Worm (Caenorhabditis elegans): ENCODE data around the gene cyp-37B1.

cyp-37B1 gene

ce11 chrV:16271121-16271520, 6.8 kb upstream of the cyp-37B1 start, which contains the start of gene T13F3.6:
T13F3.6 (minus strand) TSS chrV:16271221.
- no peak for TF ChIP-seq unc-62 (GFP tag; optimal IDR thresholded peaks at IDR 0.05)

DNA sequence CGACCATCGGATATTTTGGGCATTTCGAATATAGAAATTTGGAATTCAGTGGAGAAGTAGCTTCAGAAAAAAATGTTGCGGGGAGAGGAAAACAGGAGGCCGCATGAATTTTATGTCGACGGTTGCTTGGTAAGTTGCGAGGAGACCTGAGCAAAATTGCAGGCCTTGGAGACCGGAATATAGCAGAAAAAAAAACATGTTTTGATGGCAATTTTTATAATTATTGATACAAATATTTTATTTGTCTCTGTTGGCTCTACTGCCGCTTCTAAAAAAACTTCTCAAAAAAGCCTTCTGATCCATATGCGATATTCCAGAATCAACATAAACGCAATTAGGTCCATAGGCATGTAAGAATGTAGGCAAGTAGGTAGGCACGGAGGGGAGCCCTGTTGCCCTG, 2.6 kb upstream of the cyp-37B1 start, which contains the start of gene pacl-1:
Gene pacl-1 (minus strand): TSS at position 101 of the 400 bp plus-strand sequence.
- no peak for TF ChIP-seq unc-62 (GFP tag; optimal IDR thresholded peaks at IDR 0.05)

ce11 chrV:16282147-16282546, 4.2 kb downstream of the cyp-37B1 start, which contains the start of gene F28G4.2:
F28G4.2 (minus strand) TSS chrV:16282321.
- TF ChIP-seq unc-62 (GFP tag; optimal IDR thresholded peaks at IDR 0.05), result no peak

DNA sequence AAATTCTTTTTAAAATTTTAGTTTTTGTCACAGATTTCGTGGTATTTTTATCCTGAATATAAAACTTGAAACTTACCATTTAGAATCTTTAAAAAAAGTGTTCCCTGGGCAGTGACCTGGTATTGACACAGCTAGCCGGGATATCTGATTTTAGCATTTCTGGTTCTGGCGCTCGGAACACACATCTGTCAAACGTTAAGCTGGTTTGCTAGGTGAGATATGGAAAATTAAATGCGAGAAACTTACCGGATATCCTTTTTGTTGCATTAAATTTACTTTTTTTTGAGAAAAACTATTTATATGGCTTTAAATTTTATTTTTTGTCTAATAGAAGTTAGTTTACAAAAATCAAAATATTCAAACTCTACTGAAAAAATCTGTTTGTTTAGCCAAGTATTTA, 7.9 kb downstream of the cyp-37B1 start, which contains the start of gene F28G4.4:
Gene F28G4.4 (minus strand): TSS at position 101 of the 400 bp plus-strand sequence.
- no peak for TF ChIP-seq unc-62 (GFP tag; optimal IDR thresholded peaks at IDR 0.05)

- TF ChIP-seq unc-62 (GFP tag; optimal IDR thresholded peaks at IDR 0.05), result no peak
These were observed 9.7 kb downstream of the cyp-37B1 start, which contains the start of gene F28G4.3 for ce11 chrV:16287619-16288018. F28G4.3 (minus strand) TSS chrV:16287719.

DNA sequence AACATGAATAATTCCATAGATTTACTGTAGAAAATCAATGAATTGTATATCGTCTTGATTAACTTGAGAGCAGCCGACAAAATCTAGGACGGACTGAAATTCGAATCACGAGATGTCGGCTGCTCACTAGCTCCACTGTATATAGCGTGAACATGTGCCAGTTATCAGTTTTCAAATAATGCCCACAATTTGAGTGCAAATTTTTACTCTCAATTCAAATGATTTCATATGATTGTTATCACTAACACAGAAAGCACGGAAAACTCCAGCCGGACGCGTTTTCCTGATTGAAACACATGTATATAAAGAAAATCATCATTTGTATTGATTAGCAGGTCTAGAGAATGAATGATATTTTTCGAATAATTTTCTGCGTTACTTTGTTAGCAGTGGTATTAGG, 14.5 kb downstream of the cyp-37B1 start, which contains the start of gene oac-5:
Gene oac-5 (plus strand): TSS at position 301 of the 400 bp plus-strand sequence.
- no peak for TF ChIP-seq unc-62 (GFP tag; optimal IDR thresholded peaks at IDR 0.05)

ce11 chrV:16297070-16297469, 19.2 kb downstream of the cyp-37B1 start, which contains the start of gene srbc-83:
srbc-83 (plus strand) TSS chrV:16297370.
- no peak for TF ChIP-seq unc-62 (GFP tag; optimal IDR thresholded peaks at IDR 0.05)

DNA sequence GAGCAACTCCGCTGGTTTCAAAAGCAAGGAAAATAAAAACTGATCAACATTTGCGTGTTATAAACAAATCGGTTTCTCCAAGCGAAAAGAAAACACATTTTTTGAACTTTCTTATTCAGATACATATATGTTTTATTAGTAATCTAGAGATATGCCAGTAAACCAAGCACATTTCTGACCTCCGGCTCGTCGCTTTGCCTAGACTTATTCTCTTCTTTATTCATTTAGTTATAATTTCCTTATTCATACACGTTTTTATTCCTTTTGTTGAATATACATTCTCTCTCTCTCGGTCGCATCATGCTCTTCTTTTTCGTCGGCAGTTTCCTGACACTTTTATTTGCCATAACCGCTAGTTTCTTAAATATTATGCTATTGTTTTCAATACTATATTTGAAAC, 20.8 kb downstream of the cyp-37B1 start, which contains the start of gene srbc-84:
Gene srbc-84 (plus strand): TSS at position 301 of the 400 bp plus-strand sequence.
- TF ChIP-seq unc-62 (GFP tag; optimal IDR thresholded peaks at IDR 0.05), result no peak

- TF ChIP-seq unc-62 (GFP tag; optimal IDR thresholded peaks at IDR 0.05), result no peak
These were observed 21.9 kb downstream of the cyp-37B1 start for ce11 chrV:16299834-16300233.

ce11 chrV:16300276-16300675, 22.4 kb downstream of the cyp-37B1 start, which contains the start of gene srbc-82:
srbc-82 (plus strand) TSS chrV:16300576.
- TF ChIP-seq unc-62 (GFP tag; optimal IDR thresholded peaks at IDR 0.05), result no peak

DNA sequence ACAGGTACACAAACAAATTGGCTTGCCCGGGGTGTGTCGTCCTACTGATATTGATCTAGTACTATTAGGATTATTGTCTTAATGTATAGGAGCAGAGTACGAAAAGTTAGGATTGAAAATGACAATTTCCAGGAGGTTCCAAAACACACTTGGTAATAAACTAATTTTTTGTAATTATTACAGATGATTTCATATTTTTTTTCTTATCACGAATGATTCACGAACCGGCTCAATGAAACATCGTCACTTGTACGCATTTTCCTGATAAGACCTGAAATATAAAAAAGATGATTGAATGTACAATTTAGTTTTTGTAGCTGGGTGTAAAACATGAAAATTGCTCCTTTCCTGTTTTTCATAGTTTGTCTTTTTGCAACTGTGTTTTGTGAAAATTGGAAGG, 24.5 kb downstream of the cyp-37B1 start, which contains the start of the genes C31A11.13 and oac-6:
Gene C31A11.13 (minus strand): TSS at position 113 of the 400 bp plus-strand sequence.
Gene oac-6 (plus strand): TSS at position 279 of the 400 bp plus-strand sequence.
- no peak for TF ChIP-seq unc-62 (GFP tag; optimal IDR thresholded peaks at IDR 0.05)

DNA sequence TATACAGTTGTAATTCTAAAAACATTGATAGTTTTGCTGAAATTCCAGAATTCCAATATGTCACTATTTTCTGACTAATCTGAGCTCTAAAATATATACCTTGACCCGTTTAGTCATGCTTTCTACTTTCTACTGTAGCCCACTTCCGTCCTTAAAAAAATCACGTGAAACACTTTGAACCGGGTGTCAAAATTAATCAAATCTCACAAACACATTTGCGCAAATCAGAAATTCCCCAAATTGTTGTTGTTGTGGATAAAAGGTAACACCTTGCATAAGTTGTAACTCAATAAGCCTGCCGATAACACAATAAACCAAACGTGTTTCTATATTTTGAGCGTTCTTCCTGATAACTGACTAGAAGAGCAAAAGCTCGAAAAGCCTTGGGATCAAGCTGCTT, 29.3 kb downstream of the cyp-37B1 start, which contains the start of gene srxa-7:
Gene srxa-7 (plus strand): TSS at position 301 of the 400 bp plus-strand sequence.
- TF ChIP-seq unc-62 (GFP tag; optimal IDR thresholded peaks at IDR 0.05), result no peak

DNA sequence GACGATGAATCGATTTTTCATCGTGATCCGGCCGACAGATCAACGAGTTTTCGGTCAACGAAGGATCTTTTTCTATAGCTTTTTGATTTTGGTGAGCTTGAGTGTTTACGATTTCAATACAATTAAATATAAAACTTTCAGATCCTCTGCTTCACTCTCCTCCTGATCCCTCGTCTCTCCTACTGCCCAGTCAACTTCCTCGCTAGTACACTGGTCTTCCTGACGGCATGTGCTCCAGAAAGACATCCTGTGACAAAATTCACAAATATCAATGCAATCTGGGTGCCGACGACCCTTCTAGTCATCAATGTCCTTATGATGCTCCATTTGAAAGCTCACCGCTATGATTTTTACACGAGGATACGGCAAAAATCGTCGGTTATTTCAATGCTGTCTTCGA, 30.4 kb downstream of the cyp-37B1 start:
- no peak for TF ChIP-seq unc-62 (GFP tag; optimal IDR thresholded peaks at IDR 0.05)

- no peak for TF ChIP-seq unc-62 (GFP tag; optimal IDR thresholded peaks at IDR 0.05)
These were observed 31.6 kb downstream of the cyp-37B1 start, which contains the start of gene oac-7 for ce11 chrV:16309523-16309922. oac-7 (plus strand) TSS chrV:16309805.

DNA sequence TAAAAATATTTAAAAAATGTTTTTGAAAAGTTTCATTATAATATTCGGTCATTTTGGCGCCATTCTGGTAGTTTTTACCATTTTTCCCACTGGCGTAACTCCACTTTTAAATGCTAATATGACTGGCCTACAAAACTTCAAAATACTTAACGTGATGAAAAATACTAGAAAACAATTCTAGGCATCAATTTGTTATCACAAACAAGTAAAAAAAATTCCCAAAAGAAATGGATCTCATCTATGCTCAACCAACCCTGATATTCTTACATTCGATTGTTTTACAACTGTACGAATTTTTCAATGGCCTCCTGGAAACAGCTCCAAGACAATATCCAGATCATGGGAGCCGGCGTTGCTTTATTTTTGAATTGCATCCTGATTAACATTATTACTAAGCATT, 37.1 kb downstream of the cyp-37B1 start, which contains the start of gene str-214:
Gene str-214 (plus strand): TSS at position 301 of the 400 bp plus-strand sequence.
- no peak for TF ChIP-seq unc-62 (GFP tag; optimal IDR thresholded peaks at IDR 0.05)

DNA sequence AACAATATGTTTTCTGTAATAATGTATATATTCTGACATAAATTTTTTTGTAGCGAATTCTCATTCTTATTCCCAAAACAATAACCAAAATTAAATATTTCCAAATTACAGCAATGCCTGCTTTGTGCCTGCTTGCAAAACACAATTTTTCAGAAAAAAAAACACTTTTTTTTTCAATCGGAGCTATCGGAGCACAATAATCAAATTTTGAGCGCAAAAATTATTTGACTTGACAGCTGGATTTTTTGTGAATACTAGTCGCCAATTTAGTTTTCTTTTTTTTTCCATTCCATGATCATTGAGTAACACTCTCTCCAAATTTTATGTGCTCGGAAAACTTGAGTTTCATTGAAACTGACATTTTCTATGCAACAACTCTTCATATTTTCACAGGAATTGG, 39.3 kb downstream of the cyp-37B1 start, which contains the start of gene srh-180:
Gene srh-180 (plus strand): TSS at position 301 of the 400 bp plus-strand sequence.
- no peak for TF ChIP-seq unc-62 (GFP tag; optimal IDR thresholded peaks at IDR 0.05)

ce11 chrV:16322155-16322554, 44.2 kb downstream of the cyp-37B1 start:
- no peak for TF ChIP-seq unc-62 (GFP tag; optimal IDR thresholded peaks at IDR 0.05)

Measured in whole organism, dauer.